Fruit fly (Drosophila melanogaster) Kc167 (cell line): ENCODE measurements around the gene TpnC25D.

Experiments used
- Sin3A ChIP-seq: fragments of >200 bp; optimal IDR thresholded peaks from 2 replicates; lab custom pipeline; 2018; ENCODE audit warnings: missing external identifiers
- insv ChIP-seq: fragments of >200 bp; optimal IDR thresholded peaks from 3 replicates; lab custom pipeline; 2018; ENCODE audit warnings: missing external identifiers
- ttk ChIP-seq: sonication (Bioruptor generic); optimal IDR thresholded peaks from 2 replicates; lab custom pipeline; 2017; ENCODE audit warnings: missing external identifiers

- TF ChIP-seq ttk (no peak), Sin3A (lab: Kevin White, UChicago) (no peak), insv (lab: Kevin White, UChicago) (no peak)
Measured at dm6 chr2L:5252399-5253030, 36.0 kb downstream of the TpnC25D start.
